Fruit fly (Drosophila melanogaster) ovary, adult (tissue): ENCODE data around the gene Cyp12a4.

Source experiments
- CG17801 ChIP-seq: fragments of 200-800 bp; optimal IDR thresholded peaks from 2 replicates; lab custom pipeline; 2019; ENCODE audit warnings: missing biosample characterization, mild to moderate bottlenecking, missing genetic modification characterization, moderate library complexity; ENCODE audit not compliant: partially characterized antibody

The Cyp12a4 gene

dm6 chr3R:19134957-19135356 lies at the start of gene Cyp12a4:
Cyp12a4 (plus strand) TSS chr3R:19135158.
- TF ChIP-seq CG17801 (GFP tag; lab: Kevin White, UChicago): no peak

DNA sequence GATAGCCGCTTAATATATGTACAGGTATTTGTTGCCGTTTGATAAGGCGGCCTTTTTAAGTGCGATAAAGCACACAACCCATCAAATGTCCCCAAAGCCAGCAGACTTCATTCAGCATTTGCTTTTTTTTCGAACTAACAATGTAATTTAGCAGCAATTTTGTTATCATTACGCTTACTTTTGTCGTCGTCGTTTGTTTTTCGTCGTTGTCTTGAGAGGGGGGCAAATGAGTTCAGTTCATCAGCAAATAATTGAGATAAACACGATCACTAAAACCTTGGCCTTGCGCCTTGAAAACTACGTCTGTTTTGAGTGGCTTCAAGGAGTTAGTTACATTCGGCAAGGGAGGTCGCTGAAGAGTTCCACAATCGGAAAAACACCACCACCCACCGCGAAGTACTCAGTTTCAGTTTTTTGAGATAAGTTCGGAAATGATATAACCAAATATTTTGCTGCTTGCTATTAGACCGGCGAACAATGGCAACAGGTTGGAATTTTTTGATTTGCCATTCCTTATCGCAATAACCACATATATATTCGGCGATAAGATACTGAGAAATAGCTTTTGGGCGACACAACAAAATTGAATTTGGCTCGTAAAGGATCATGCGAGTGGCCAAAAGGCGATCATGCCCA lies 45.9 kb upstream of the Cyp12a4 start:
- TF ChIP-seq CG17801 (GFP tag; lab: Kevin White, UChicago): no peak

- TF ChIP-seq CG17801 (GFP tag; lab: Kevin White, UChicago): no peak
Observed at dm6 chr3R:19090983-19091748, 43.8 kb upstream of the Cyp12a4 start.

- no peak for TF ChIP-seq CG17801 (GFP tag; lab: Kevin White, UChicago)
Observed at dm6 chr3R:19091749-19092264, 43.2 kb upstream of the Cyp12a4 start.

dm6 chr3R:19092367-19093126 lies 42.4 kb upstream of the Cyp12a4 start:
- no peak for TF ChIP-seq CG17801 (GFP tag; lab: Kevin White, UChicago)

dm6 chr3R:19093127-19093812 lies 41.7 kb upstream of the Cyp12a4 start:
- no peak for TF ChIP-seq CG17801 (GFP tag; lab: Kevin White, UChicago)

dm6 chr3R:19094039-19094438 lies 40.9 kb upstream of the Cyp12a4 start, which contains the start of gene cdi:
cdi (minus strand) TSS chr3R:19094270.
- TF ChIP-seq CG17801 (GFP tag; lab: Kevin White, UChicago): peak; percentile 57

dm6 chr3R:19094799-19095418 lies 40.0 kb upstream of the Cyp12a4 start, which contains the start of the genes mRpL55 and ATPsynD:
mRpL55 (minus strand) TSS chr3R:19094905.
ATPsynD (plus strand) TSS chr3R:19095000.
- TF ChIP-seq CG17801 (GFP tag; lab: Kevin White, UChicago): peak; percentile 55

- peak; percentile 42 for TF ChIP-seq CG17801 (GFP tag; lab: Kevin White, UChicago)
Observed at dm6 chr3R:19096299-19097048, 38.5 kb upstream of the Cyp12a4 start, which contains the start of gene CG6040. CG6040 (plus strand) TSS chr3R:19096961.

dm6 chr3R:19098272-19098671 lies 36.7 kb upstream of the Cyp12a4 start:
- no peak for TF ChIP-seq CG17801 (GFP tag; lab: Kevin White, UChicago)

DNA sequence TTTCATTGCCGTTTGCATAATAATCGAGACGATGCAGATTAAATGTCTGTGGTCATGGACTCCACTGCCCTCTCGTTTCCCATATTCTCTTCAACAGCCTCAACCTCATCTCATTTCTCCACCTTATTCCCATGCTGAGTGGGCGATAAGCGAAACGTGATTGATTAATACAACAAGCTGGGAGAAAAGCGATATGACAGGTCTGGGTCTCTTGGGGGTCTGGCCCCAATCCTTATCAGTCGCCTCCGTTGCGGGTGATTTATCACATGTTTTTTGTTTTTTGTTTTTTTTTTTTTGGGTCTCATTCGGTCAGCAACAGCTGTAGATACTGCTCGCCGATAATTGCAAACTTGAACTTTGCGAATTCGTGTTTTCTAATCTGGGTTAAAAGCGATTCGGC lies 34.9 kb upstream of the Cyp12a4 start:
- no peak for TF ChIP-seq CG17801 (GFP tag; lab: Kevin White, UChicago)

- no peak for TF ChIP-seq CG17801 (GFP tag; lab: Kevin White, UChicago)
Observed at dm6 chr3R:19101267-19101840, 33.6 kb upstream of the Cyp12a4 start.

dm6 chr3R:19103189-19103588 lies 31.8 kb upstream of the Cyp12a4 start:
- no peak for TF ChIP-seq CG17801 (GFP tag; lab: Kevin White, UChicago)
